Fruit fly (Drosophila melanogaster) whole organism, embryonic: ENCODE results near the gene MAPk-Ak2.
A peak's percentile ranks its signal among the peaks of the same experiment; 100 is the strongest.

ENCODE experiments used
- ATbp ChIP-seq: fragments of 200-800 bp; sonication (Bioruptor generic); optimal IDR thresholded peaks from 2 replicates; lab custom pipeline; 2017; ENCODE audit warnings: missing biosample characterization, mild to moderate bottlenecking, missing genetic modification characterization, missing genetic modification reagents
- Atf-2 ChIP-seq: fragments of 200-800 bp; sonication (Bioruptor generic); optimal IDR thresholded peaks from 2 replicates; lab custom pipeline; 2016; ENCODE audit warnings: missing biosample characterization, missing genetic modification characterization
- Bdp1 ChIP-seq: fragments of 200-800 bp; sonication (Bioruptor generic); optimal IDR thresholded peaks from 3 replicates; lab custom pipeline; 2016; ENCODE audit warnings: missing biosample characterization, missing genetic modification characterization
- CG10209 ChIP-seq: fragments of 200-800 bp; sonication (Bioruptor generic); optimal IDR thresholded peaks from 3 replicates; lab custom pipeline; 2017; ENCODE audit warnings: missing biosample characterization, mild to moderate bottlenecking, missing genetic modification characterization, missing genetic modification reagents
- CG10565 ChIP-seq: fragments of 200-800 bp; sonication (Bioruptor generic); optimal IDR thresholded peaks from 3 replicates; lab custom pipeline; 2016; ENCODE audit warnings: missing biosample characterization, mild to moderate bottlenecking, missing genetic modification characterization
- CG10959 ChIP-seq: fragments of 200-800 bp; sonication (Bioruptor generic); IDR thresholded peaks from 2 replicates; pipeline ENCODE4 v1.3.6; 2022; ENCODE audit warnings: missing biosample characterization, missing genetic modification characterization
- CG10979 ChIP-seq: fragments of 200-800 bp; sonication (Bioruptor generic); optimal IDR thresholded peaks from 2 replicates; lab custom pipeline; 2018; ENCODE audit warnings: missing biosample characterization, mild to moderate bottlenecking, missing genetic modification characterization, moderate library complexity
- CG12299 ChIP-seq: fragments of 200-800 bp; sonication (Bioruptor generic); optimal IDR thresholded peaks from 2 replicates; lab custom pipeline; 2018; ENCODE audit warnings: missing biosample characterization, mild to moderate bottlenecking, missing genetic modification characterization
- CG14441 ChIP-seq: fragments of 200-800 bp; sonication (Bioruptor generic); IDR thresholded peaks from 2 replicates; pipeline ENCODE4 v1.3.6; 2022; ENCODE audit warnings: missing biosample characterization, missing genetic modification characterization
- CG14860 ChIP-seq: fragments of 200-800 bp; sonication (Bioruptor generic); IDR thresholded peaks from 3 replicates; pipeline ENCODE4 v1.3.6; 2022; ENCODE audit warnings: missing biosample characterization, missing genetic modification characterization; ENCODE audit not compliant: partially characterized antibody
- CG15073 ChIP-seq: fragments of 200-800 bp; sonication (Bioruptor generic); optimal IDR thresholded peaks from 2 replicates; lab custom pipeline; 2016; ENCODE audit warnings: missing biosample characterization, missing genetic modification characterization
- CG31365 ChIP-seq: fragments of 200-800 bp; sonication (Bioruptor generic); optimal IDR thresholded peaks from 2 replicates; lab custom pipeline; 2018; ENCODE audit warnings: missing biosample characterization, mild to moderate bottlenecking, missing genetic modification characterization
- CG32532 ChIP-seq: fragments of 200-800 bp; sonication (Bioruptor generic); IDR thresholded peaks from 2 replicates; pipeline ENCODE4 v1.3.6; 2022; ENCODE audit warnings: missing biosample characterization, missing genetic modification characterization
- CG4282 ChIP-seq: fragments of 200-800 bp; sonication (Bioruptor generic); optimal IDR thresholded peaks from 2 replicates; lab custom pipeline; 2016; ENCODE audit warnings: missing biosample characterization, missing genetic modification characterization
- CG4424 ChIP-seq: fragments of 200-800 bp; sonication (Bioruptor generic); optimal IDR thresholded peaks from 3 replicates; lab custom pipeline; 2016; ENCODE audit warnings: missing biosample characterization, missing genetic modification characterization
- CG4707 ChIP-seq: fragments of 200-800 bp; sonication (Bioruptor generic); optimal IDR thresholded peaks from 2 replicates; lab custom pipeline; 2018; ENCODE audit warnings: missing biosample characterization, mild to moderate bottlenecking, missing genetic modification characterization, moderate library complexity
- CG5180 ChIP-seq: fragments of 200-800 bp; sonication (Bioruptor generic); optimal IDR thresholded peaks from 3 replicates; lab custom pipeline; 2017; ENCODE audit warnings: missing biosample characterization, missing genetic modification characterization, mild to moderate bottlenecking, moderate library complexity, missing genetic modification reagents
- CG6689 ChIP-seq: fragments of 200-800 bp; sonication (Bioruptor generic); IDR thresholded peaks from 2 replicates; pipeline ENCODE4 v1.3.6; 2022; ENCODE audit warnings: missing biosample characterization, missing genetic modification characterization
- CG7271 ChIP-seq: fragments of 200-800 bp; sonication (Bioruptor generic); optimal IDR thresholded peaks from 2 replicates; lab custom pipeline; 2018; ENCODE audit warnings: missing biosample characterization, mild to moderate bottlenecking, missing genetic modification characterization, moderate library complexity
- CG7786 ChIP-seq: fragments of 200-800 bp; sonication (Bioruptor generic); optimal IDR thresholded peaks from 2 replicates; lab custom pipeline; 2016; ENCODE audit warnings: missing biosample characterization, missing genetic modification characterization
- CG8944 ChIP-seq: fragments of 200-800 bp; sonication (Bioruptor generic); optimal IDR thresholded peaks from 3 replicates; lab custom pipeline; 2016; ENCODE audit warnings: missing biosample characterization, missing genetic modification characterization
- Fer3 ChIP-seq: fragments of 200-800 bp; sonication (Bioruptor generic); optimal IDR thresholded peaks from 2 replicates; lab custom pipeline; 2018; ENCODE audit warnings: missing biosample characterization, mild to moderate bottlenecking, missing genetic modification characterization, moderate library complexity
- MBD-R2 ChIP-seq: fragments of 200-800 bp; sonication (Bioruptor generic); IDR thresholded peaks from 2 replicates; pipeline ENCODE4 v1.3.6; 2022; ENCODE audit warnings: missing biosample characterization, missing genetic modification characterization
- MTF-1 ChIP-seq: fragments of 200-800 bp; sonication (Bioruptor generic); optimal IDR thresholded peaks from 2 replicates; lab custom pipeline; 2018; ENCODE audit warnings: missing biosample characterization, mild to moderate bottlenecking, missing genetic modification characterization, borderline replicate concordance
- NfI ChIP-seq: fragments of 200-800 bp; sonication (Bioruptor generic); optimal IDR thresholded peaks from 3 replicates; lab custom pipeline; 2018; ENCODE audit warnings: missing biosample characterization, mild to moderate bottlenecking, missing genetic modification characterization, moderate library complexity
- Side ChIP-seq: fragments of 200-800 bp; sonication (Bioruptor generic); optimal IDR thresholded peaks from 2 replicates; lab custom pipeline; 2016; ENCODE audit warnings: missing biosample characterization, missing genetic modification characterization
- Spps ChIP-seq: fragments of 200-800 bp; sonication (Bioruptor generic); optimal IDR thresholded peaks from 2 replicates; lab custom pipeline; 2018; ENCODE audit warnings: missing biosample characterization, mild to moderate bottlenecking, missing genetic modification characterization
- Taf1 ChIP-seq: fragments of 200-800 bp; sonication (Bioruptor generic); IDR thresholded peaks from 2 replicates; pipeline ENCODE4 v1.3.6; 2022; ENCODE audit warnings: missing biosample characterization, missing genetic modification characterization
- Xrp1 ChIP-seq: fragments of 200-800 bp; sonication (Bioruptor generic); IDR thresholded peaks from 2 replicates; pipeline ENCODE4 v1.3.6; 2022; ENCODE audit warnings: missing biosample characterization, missing genetic modification characterization
- YL-1 ChIP-seq: fragments of 200-800 bp; sonication (Bioruptor generic); optimal IDR thresholded peaks from 3 replicates; lab custom pipeline; 2017; ENCODE audit warnings: missing biosample characterization, mild to moderate bottlenecking, missing genetic modification characterization
- ara ChIP-seq: fragments of 200-800 bp; sonication (Bioruptor generic); IDR thresholded peaks from 2 replicates; pipeline ENCODE4 v1.3.6; 2022; ENCODE audit warnings: missing biosample characterization, missing genetic modification characterization
- cas ChIP-seq: fragments of 200-800 bp; sonication (Bioruptor generic); IDR thresholded peaks from 2 replicates; pipeline ENCODE4 v1.3.6; 2022; ENCODE audit warnings: missing biosample characterization, missing genetic modification characterization
- caup ChIP-seq: fragments of 200-800 bp; sonication (Bioruptor generic); optimal IDR thresholded peaks from 3 replicates; lab custom pipeline; 2017; ENCODE audit warnings: missing biosample characterization, mild to moderate bottlenecking, missing genetic modification characterization, moderate library complexity; ENCODE audit not compliant: severe bottlenecking
- corto ChIP-seq: fragments of 200-800 bp; sonication (Bioruptor generic); optimal IDR thresholded peaks from 2 replicates; lab custom pipeline; 2016; ENCODE audit warnings: missing biosample characterization, mild to moderate bottlenecking, missing genetic modification characterization, moderate library complexity
- crc ChIP-seq: fragments of 200-800 bp; sonication (Bioruptor generic); optimal IDR thresholded peaks from 2 replicates; lab custom pipeline; 2016; ENCODE audit warnings: missing biosample characterization, missing genetic modification characterization
- ems ChIP-seq: fragments of 200-800 bp; sonication (Bioruptor generic); optimal IDR thresholded peaks from 3 replicates; lab custom pipeline; 2016; ENCODE audit warnings: missing biosample characterization, missing genetic modification characterization
- fru ChIP-seq: fragments of >200 bp; optimal IDR thresholded peaks from 2 replicates; lab custom pipeline; 2017
- fu2 ChIP-seq: fragments of 200-800 bp; sonication (Bioruptor generic); optimal IDR thresholded peaks from 2 replicates; lab custom pipeline; 2016; ENCODE audit warnings: missing biosample characterization, missing genetic modification characterization
- hkb ChIP-seq, 2 experiments: fragments of 200-800 bp in 1 of 2; fragments of >200 bp in 1 of 2; sonication (Bioruptor generic) in 1 of 2; IDR thresholded peaks in 1 of 2; optimal IDR thresholded peaks in 1 of 2; 2 replicates each; pipeline versions ENCODE4 v1.3.6 to Lab custom; 2017 to 2022; ENCODE audit warnings: missing biosample characterization in 1 of 2, missing genetic modification characterization in 1 of 2
- klu ChIP-seq: fragments of 200-800 bp; sonication (Bioruptor generic); IDR thresholded peaks from 2 replicates; pipeline ENCODE4 v1.3.6; 2022; ENCODE audit warnings: missing biosample characterization, missing genetic modification characterization
- kni ChIP-seq: fragments of 200-800 bp; sonication (Bioruptor generic); optimal IDR thresholded peaks from 3 replicates; lab custom pipeline; 2017; ENCODE audit warnings: mild to moderate bottlenecking, missing biosample characterization, missing genetic modification reagents, missing genetic modification characterization
- knrl ChIP-seq: fragments of 200-800 bp; sonication (Bioruptor generic); IDR thresholded peaks from 3 replicates; pipeline ENCODE4 v1.3.6; 2022; ENCODE audit warnings: missing biosample characterization, missing genetic modification characterization; ENCODE audit not compliant: partially characterized antibody
- lov ChIP-seq, 2 experiments: fragments of 200-800 bp in 1 of 2; fragments of >200 bp in 1 of 2; sonication (Bioruptor generic) in 1 of 2; IDR thresholded peaks in 1 of 2; optimal IDR thresholded peaks in 1 of 2; 2 replicates in 1 of 2; 3 replicates in 1 of 2; pipeline versions ENCODE4 v1.3.6 to Lab custom; 2017 to 2022; ENCODE audit warnings: missing biosample characterization in 1 of 2, missing genetic modification characterization in 1 of 2
- peb ChIP-seq: fragments of 200-800 bp; sonication (Bioruptor generic); IDR thresholded peaks from 2 replicates; pipeline ENCODE4 v1.3.6; 2022; ENCODE audit warnings: missing biosample characterization, missing genetic modification characterization
- rib ChIP-seq: fragments of 200-800 bp; sonication (Bioruptor generic); IDR thresholded peaks from 2 replicates; pipeline ENCODE4 v1.3.6; 2022; ENCODE audit warnings: missing biosample characterization, missing genetic modification characterization
- sob ChIP-seq: fragments of 200-800 bp; sonication (Bioruptor generic); IDR thresholded peaks from 2 replicates; pipeline ENCODE4 v1.3.6; 2022; ENCODE audit warnings: missing biosample characterization, missing genetic modification characterization
- zen ChIP-seq: fragments of 200-800 bp; sonication (Bioruptor generic); optimal IDR thresholded peaks from 3 replicates; lab custom pipeline; 2018; ENCODE audit warnings: missing biosample characterization, mild to moderate bottlenecking, missing genetic modification characterization, moderate library complexity
- zfh1 ChIP-seq: fragments of 200-800 bp; sonication (Bioruptor generic); IDR thresholded peaks from 3 replicates; pipeline ENCODE4 v1.3.6; 2022; ENCODE audit warnings: missing biosample characterization, missing genetic modification characterization

Gene MAPk-Ak2

DNA sequence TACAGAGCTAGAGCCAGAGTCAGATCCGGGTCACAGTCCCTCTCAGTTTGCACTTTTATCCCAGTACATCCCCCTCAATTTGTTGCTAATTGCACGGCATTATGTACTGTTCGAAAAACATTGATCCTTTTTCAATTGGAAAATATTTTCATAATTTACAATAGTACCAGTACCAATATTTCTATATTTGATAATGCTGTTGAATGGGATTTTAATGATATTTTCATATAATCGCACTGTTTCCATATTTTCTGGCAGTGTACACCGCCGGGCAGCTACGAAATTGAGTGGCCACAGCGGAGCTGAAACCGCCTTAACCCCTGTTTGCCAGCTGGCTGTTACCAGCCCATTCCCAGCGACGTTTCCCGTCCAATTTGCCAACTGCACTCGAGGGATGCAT is 36.6 kb upstream of the MAPk-Ak2 start (continued):
- TF ChIP-seq Atf-2 (GFP tag; lab: Kevin White, UChicago) (no peak), CG10959 (no peak), caup (GFP tag; lab: Kevin White, UChicago) (no peak), Bdp1 (GFP tag; lab: Kevin White, UChicago) (no peak), MTF-1 (no peak), zfh1 (GFP tag; lab: Robert Waterston, UW) (0 out of 3 replicates have a peak, but pooled peaks have one; percentile 20), zen (tag; lab: Kevin White, UChicago) (no peak), NfI (GFP tag; lab: Kevin White, UChicago) (no peak), sob (GFP tag; lab: Robert Waterston, UW) (no peak), CG12299 (tag; lab: Kevin White, UChicago) (no peak), crc (GFP tag; lab: Kevin White, UChicago) (no peak), CG32532 (GFP tag; lab: Robert Waterston, UW) (no peak), CG7786 (no peak), YL-1 (no peak), Xrp1 (GFP tag; lab: Robert Waterston, UW) (peak; percentile 15; the same call in 1 of the 2 replicates), corto (GFP tag; lab: Kevin White, UChicago) (no peak), CG4282 (no peak), Side (GFP tag; lab: Kevin White, UChicago) (no peak), peb (GFP tag; lab: Robert Waterston, UW) (no peak), fu2 (no peak), CG6689 (GFP tag; lab: Robert Waterston, UW) (no peak), ATbp (GFP tag; lab: Kevin White, UChicago) (no peak)

DNA sequence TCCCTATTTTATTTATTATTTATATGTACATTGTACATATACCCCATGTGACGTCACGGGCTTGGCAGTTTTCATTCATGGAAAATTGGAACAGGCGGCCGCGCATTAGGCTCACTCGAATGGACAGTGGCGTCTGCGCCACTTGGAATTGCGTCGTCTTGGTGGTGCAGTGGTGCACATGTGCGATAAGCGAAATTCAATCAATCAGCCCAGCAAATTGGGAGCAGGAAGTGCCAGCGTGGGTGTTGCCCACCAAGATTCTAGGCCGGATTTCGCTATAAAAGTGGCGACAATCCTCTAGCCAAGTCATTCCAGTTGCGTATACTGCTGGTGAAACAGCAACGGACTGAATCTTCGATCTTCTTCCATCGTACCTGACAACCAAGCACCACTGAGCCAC is 27.8 kb upstream of the MAPk-Ak2 start, which contains the start of gene CG12239:
CG12239 (plus strand) TSS at position 301 of the 400 bp plus-strand sequence.
- TF ChIP-seq Fer3 (tag; lab: Kevin White, UChicago) (no peak), ems (no peak), rib (no peak), CG32532 (GFP tag; lab: Robert Waterston, UW) (no peak), CG4707 (GFP tag; lab: Kevin White, UChicago) (no peak), knrl (GFP tag; lab: Robert Waterston, UW) (no peak), CG14441 (GFP tag; lab: Robert Waterston, UW) (no peak), CG4424 (GFP tag; lab: Kevin White, UChicago) (no peak), CG10565 (GFP tag; lab: Kevin White, UChicago) (no peak), CG7271 (tag; lab: Kevin White, UChicago) (no peak), hkb (optimal IDR thresholded peaks at IDR 0.05; lab: Kevin White, UChicago) (no peak), hkb (GFP tag; IDR thresholded peaks at IDR 0.05; lab: Robert Waterston, UW) (no peak), CG14860 (GFP tag; lab: Robert Waterston, UW) (no peak), fru (lab: Kevin White, UChicago) (no peak), CG10209 (GFP tag; lab: Kevin White, UChicago) (no peak)

DNA sequence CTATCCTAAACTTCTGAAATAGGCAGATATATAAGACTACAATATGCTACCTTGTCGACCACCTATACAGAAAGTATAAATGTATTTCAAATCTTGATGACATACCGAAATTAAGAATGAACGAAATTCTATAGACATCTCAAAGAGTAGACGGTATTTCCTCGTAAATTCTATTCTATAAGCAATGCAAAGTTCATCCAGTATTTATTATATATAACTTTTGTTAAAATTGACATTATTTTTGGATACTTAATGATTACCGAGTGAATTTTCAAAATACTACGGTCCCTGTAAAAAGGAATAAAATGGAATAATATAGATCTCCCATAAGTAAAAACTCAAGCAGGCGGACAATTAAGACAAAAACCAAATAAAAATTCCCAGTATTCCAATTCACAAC is 25.2 kb upstream of the MAPk-Ak2 start, which contains the start of gene CG15767:
CG15767 (plus strand) TSS at position 301 of the 400 bp plus-strand sequence.
- TF ChIP-seq ara (GFP tag; lab: Robert Waterston, UW): no peak
- no peak for TF ChIP-seq cas (GFP tag; lab: Robert Waterston, UW)
- no peak for TF ChIP-seq Xrp1 (GFP tag; lab: Robert Waterston, UW)
- TF ChIP-seq CG15073 (GFP tag; lab: Kevin White, UChicago): no peak
- TF ChIP-seq CG10979 (tag; lab: Kevin White, UChicago): no peak
- TF ChIP-seq Spps (tag; lab: Kevin White, UChicago): no peak
- no peak for TF ChIP-seq CG8944 (GFP tag; lab: Kevin White, UChicago)
- TF ChIP-seq CG5180 (GFP tag; lab: Kevin White, UChicago): no peak
- TF ChIP-seq lov (optimal IDR thresholded peaks at IDR 0.05; lab: Kevin White, UChicago): no peak
- no peak for TF ChIP-seq lov (GFP tag; IDR thresholded peaks at IDR 0.05; lab: Robert Waterston, UW)
- no peak for TF ChIP-seq hkb (optimal IDR thresholded peaks at IDR 0.05; lab: Kevin White, UChicago)
- no peak for TF ChIP-seq hkb (GFP tag; IDR thresholded peaks at IDR 0.05; lab: Robert Waterston, UW)
- TF ChIP-seq MBD-R2: no peak
- TF ChIP-seq klu: no peak
- TF ChIP-seq CG31365 (tag; lab: Kevin White, UChicago): no peak
- TF ChIP-seq CG4707 (GFP tag; lab: Kevin White, UChicago): no peak
- no peak for TF ChIP-seq kni
- TF ChIP-seq CG10209 (GFP tag; lab: Kevin White, UChicago): no peak
- no peak for TF ChIP-seq Taf1 (GFP tag; lab: Robert Waterston, UW)
